Worm (Caenorhabditis elegans) whole organism, midembryonic: ENCODE data around the gene pgp-3.

Source experiments
- flt-1 ChIP-seq: fragments of 200-800 bp; sonication (Bioruptor generic); IDR thresholded peaks from 2 replicates; pipeline ENCODE4 v1.3.6; 2022; ENCODE audit warnings: missing genetic modification characterization, missing compliant biosample characterization
- klf-2 ChIP-seq: fragments of 200-800 bp; sonication (Bioruptor generic); conservative IDR thresholded peaks from 2 replicates; pipeline ENCODE4 v1.3.6; 2022; ENCODE audit warnings: missing genetic modification reagents, missing genetic modification characterization, missing compliant biosample characterization
- med-1 ChIP-seq: sonication (generic microtip); optimal IDR thresholded peaks from 2 replicates; lab custom pipeline; 2017; ENCODE audit warnings: missing genetic modification characterization, mild to moderate bottlenecking, missing compliant biosample characterization, antibody characterized with exemption, missing genetic modification reagents; ENCODE audit not compliant: insufficient read depth
- ref-1 ChIP-seq: fragments of 200-800 bp; sonication (Bioruptor generic); conservative IDR thresholded peaks from 2 replicates; pipeline ENCODE4 v1.3.6; 2022; ENCODE audit warnings: missing genetic modification reagents, missing genetic modification characterization, missing compliant biosample characterization
- tab-1 ChIP-seq: fragments of 200-800 bp; sonication (Bioruptor generic); IDR thresholded peaks from 2 replicates; pipeline ENCODE4 v1.3.6; 2022; ENCODE audit warnings: missing genetic modification characterization, missing compliant biosample characterization
- ztf-29 ChIP-seq: fragments of 200-800 bp; sonication (Bioruptor generic); IDR thresholded peaks from 2 replicates; pipeline ENCODE4 v1.3.6; 2022; ENCODE audit warnings: missing genetic modification reagents, missing genetic modification characterization, missing compliant biosample characterization

ce11 chrX:11310285-11310838 is 41.6 kb upstream of the pgp-3 start, which contains the start of gene F08G12.5:
- TF ChIP-seq klf-2 (no peak), tab-1 (GFP tag; lab: Robert Waterston, UW) (no peak), flt-1 (GFP tag; lab: Robert Waterston, UW) (no peak), ref-1 (GFP tag; lab: Robert Waterston, UW) (no peak), ztf-29 (GFP tag; lab: Robert Waterston, UW) (no peak), med-1 (GFP tag; lab: Kevin White, UChicago) (no peak)
